Worm (Caenorhabditis elegans) whole organism, midembryonic: ENCODE measurements around the gene C25G4.3.

Experiments used
- T22C8.4 ChIP-seq: fragments of 200-800 bp; sonication (Bioruptor generic); IDR thresholded peaks from 2 replicates; pipeline ENCODE4 v1.3.6; 2022; ENCODE audit warnings: missing genetic modification characterization, missing compliant biosample characterization
- cog-1 ChIP-seq: sonication (generic microtip); optimal IDR thresholded peaks from 2 replicates; lab custom pipeline; 2016; ENCODE audit warnings: missing genetic modification characterization, missing compliant biosample characterization
- flt-1 ChIP-seq: fragments of 200-800 bp; sonication (Bioruptor generic); IDR thresholded peaks from 2 replicates; pipeline ENCODE4 v1.3.6; 2022; ENCODE audit warnings: missing genetic modification characterization, missing compliant biosample characterization
- klf-2 ChIP-seq: fragments of 200-800 bp; sonication (Bioruptor generic); conservative IDR thresholded peaks from 2 replicates; pipeline ENCODE4 v1.3.6; 2022; ENCODE audit warnings: missing genetic modification reagents, missing genetic modification characterization, missing compliant biosample characterization
- med-1 ChIP-seq: sonication (generic microtip); optimal IDR thresholded peaks from 2 replicates; lab custom pipeline; 2017; ENCODE audit warnings: missing genetic modification characterization, mild to moderate bottlenecking, missing compliant biosample characterization, antibody characterized with exemption, missing genetic modification reagents; ENCODE audit not compliant: insufficient read depth
- ref-1 ChIP-seq: fragments of 200-800 bp; sonication (Bioruptor generic); conservative IDR thresholded peaks from 2 replicates; pipeline ENCODE4 v1.3.6; 2022; ENCODE audit warnings: missing genetic modification reagents, missing genetic modification characterization, missing compliant biosample characterization
- tab-1 ChIP-seq: fragments of 200-800 bp; sonication (Bioruptor generic); IDR thresholded peaks from 2 replicates; pipeline ENCODE4 v1.3.6; 2022; ENCODE audit warnings: missing genetic modification characterization, missing compliant biosample characterization
- ztf-23 ChIP-seq: fragments of 200-800 bp; sonication (Bioruptor generic); IDR thresholded peaks from 2 replicates; pipeline ENCODE4 v1.3.6; 2022; ENCODE audit warnings: missing genetic modification reagents, missing genetic modification characterization, missing compliant biosample characterization
- ztf-29 ChIP-seq: fragments of 200-800 bp; sonication (Bioruptor generic); IDR thresholded peaks from 2 replicates; pipeline ENCODE4 v1.3.6; 2022; ENCODE audit warnings: missing genetic modification reagents, missing genetic modification characterization, missing compliant biosample characterization

C25G4.3 gene

DNA sequence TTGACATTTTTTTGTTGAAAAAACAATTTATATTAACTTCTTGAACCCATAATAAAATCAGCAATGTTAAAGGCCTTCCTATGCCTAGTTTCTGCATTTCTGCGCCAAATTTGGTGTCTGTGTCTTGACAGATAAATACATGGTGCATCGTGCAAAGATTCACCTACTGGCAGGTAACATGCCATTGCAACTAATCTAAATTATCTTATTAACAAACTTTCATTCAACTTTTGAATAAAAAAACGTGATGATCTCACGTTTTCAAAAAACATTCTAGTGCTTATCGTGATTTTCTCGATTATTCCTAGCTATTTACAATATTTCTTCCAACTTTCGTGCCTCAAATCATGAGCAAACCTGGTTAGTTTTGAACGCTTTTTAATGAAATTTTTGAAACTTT is 10.9 kb upstream of the C25G4.3 start, which contains the start of gene C25G4.7:
Gene C25G4.7 (plus strand): TSS at position 301 of the 400 bp plus-strand sequence.
- no peak for TF ChIP-seq tab-1 (GFP tag; lab: Robert Waterston, UW)
- TF ChIP-seq ztf-29 (GFP tag; lab: Robert Waterston, UW), result no peak
- TF ChIP-seq T22C8.4 (GFP tag; lab: Robert Waterston, UW), result no peak
- TF ChIP-seq klf-2 (GFP tag; lab: Robert Waterston, UW), result no peak

- no peak for TF ChIP-seq ztf-29 (GFP tag; lab: Robert Waterston, UW)
- no peak for TF ChIP-seq ztf-23 (GFP tag; lab: Robert Waterston, UW)
Observed at ce11 chrIV:12454750-12455149, 9.1 kb upstream of the C25G4.3 start, which contains the start of gene smz-1. smz-1 (plus strand) TSS chrIV:12455050.

ce11 chrIV:12454115-12454514 is 8.4 kb upstream of the C25G4.3 start, which contains the start of gene spe-44:
spe-44 (minus strand) TSS chrIV:12454215.
- TF ChIP-seq ztf-29 (GFP tag; lab: Robert Waterston, UW) (no peak), med-1 (GFP tag; lab: Kevin White, UChicago) (no peak), T22C8.4 (GFP tag; lab: Robert Waterston, UW) (no peak), ztf-23 (GFP tag; lab: Robert Waterston, UW) (no peak), klf-2 (GFP tag; lab: Robert Waterston, UW) (no peak), ref-1 (GFP tag; lab: Robert Waterston, UW) (no peak), flt-1 (GFP tag; lab: Robert Waterston, UW) (no peak), tab-1 (GFP tag; lab: Robert Waterston, UW) (no peak)

ce11 chrIV:12451225-12451831 is 5.6 kb upstream of the C25G4.3 start, which contains the start of gene dpy-26:
dpy-26 (minus strand) TSS chrIV:12451335.
- TF ChIP-seq cog-1 (tag; lab: Kevin White, UChicago) (no peak), klf-2 (GFP tag; lab: Robert Waterston, UW) (no peak), flt-1 (GFP tag; lab: Robert Waterston, UW) (no peak)

- TF ChIP-seq klf-2 (GFP tag; lab: Robert Waterston, UW) (no peak), med-1 (GFP tag; lab: Kevin White, UChicago) (no peak), ztf-29 (GFP tag; lab: Robert Waterston, UW) (no peak), cog-1 (tag; lab: Kevin White, UChicago) (no peak), ztf-23 (GFP tag; lab: Robert Waterston, UW) (no peak)
Observed at ce11 chrIV:12443936-12444335, 1.7 kb downstream of the C25G4.3 start, which contains the start of gene C25G4.2. C25G4.2 (minus strand) TSS chrIV:12444035.

ce11 chrIV:12441715-12442114 is 4.0 kb downstream of the C25G4.3 start, which contains the start of gene C25G4.17:
C25G4.17 (plus strand) TSS chrIV:12442015.
- TF ChIP-seq cog-1 (tag; lab: Kevin White, UChicago), result no peak
- no peak for TF ChIP-seq klf-2 (GFP tag; lab: Robert Waterston, UW)
- no peak for TF ChIP-seq ztf-23 (GFP tag; lab: Robert Waterston, UW)
- no peak for TF ChIP-seq med-1 (GFP tag; lab: Kevin White, UChicago)
- TF ChIP-seq flt-1 (GFP tag; lab: Robert Waterston, UW), result no peak
- no peak for TF ChIP-seq tab-1 (GFP tag; lab: Robert Waterston, UW)
- no peak for TF ChIP-seq ref-1 (GFP tag; lab: Robert Waterston, UW)
- no peak for TF ChIP-seq ztf-29 (GFP tag; lab: Robert Waterston, UW)
- TF ChIP-seq T22C8.4 (GFP tag; lab: Robert Waterston, UW), result no peak

ce11 chrIV:12438359-12438758 is 7.3 kb downstream of the C25G4.3 start, which contains the start of gene clec-185:
clec-185 (plus strand) TSS chrIV:12438659.
- TF ChIP-seq flt-1 (GFP tag; lab: Robert Waterston, UW) (no peak), T22C8.4 (GFP tag; lab: Robert Waterston, UW) (no peak), cog-1 (tag; lab: Kevin White, UChicago) (no peak), tab-1 (GFP tag; lab: Robert Waterston, UW) (no peak)

DNA sequence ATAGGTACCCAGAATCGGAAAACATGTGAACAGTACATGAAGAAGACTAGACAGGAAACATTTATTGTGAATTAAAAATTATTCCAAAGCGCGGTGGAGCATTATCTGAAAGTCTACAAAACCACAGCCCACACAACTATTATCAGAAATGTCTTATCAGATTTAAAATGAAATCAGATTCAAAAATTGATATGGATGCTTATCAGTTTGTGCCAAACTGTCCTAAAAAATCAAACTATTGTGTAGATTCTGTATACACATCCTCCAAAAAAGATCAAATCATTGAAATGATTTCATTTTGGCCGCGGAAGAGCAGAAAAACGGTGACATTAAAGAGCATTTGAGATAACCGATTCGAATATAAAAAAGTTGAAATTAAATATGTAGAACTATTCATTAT is 10.2 kb downstream of the C25G4.3 start, which contains the start of gene irg-4:
Gene irg-4 (plus strand): TSS at position 392 of the 400 bp plus-strand sequence.
- TF ChIP-seq ref-1 (GFP tag; lab: Robert Waterston, UW) (no peak), tab-1 (GFP tag; lab: Robert Waterston, UW) (no peak), ztf-29 (GFP tag; lab: Robert Waterston, UW) (no peak), ztf-23 (GFP tag; lab: Robert Waterston, UW) (no peak), T22C8.4 (GFP tag; lab: Robert Waterston, UW) (no peak), med-1 (GFP tag; lab: Kevin White, UChicago) (no peak), klf-2 (GFP tag; lab: Robert Waterston, UW) (no peak)

DNA sequence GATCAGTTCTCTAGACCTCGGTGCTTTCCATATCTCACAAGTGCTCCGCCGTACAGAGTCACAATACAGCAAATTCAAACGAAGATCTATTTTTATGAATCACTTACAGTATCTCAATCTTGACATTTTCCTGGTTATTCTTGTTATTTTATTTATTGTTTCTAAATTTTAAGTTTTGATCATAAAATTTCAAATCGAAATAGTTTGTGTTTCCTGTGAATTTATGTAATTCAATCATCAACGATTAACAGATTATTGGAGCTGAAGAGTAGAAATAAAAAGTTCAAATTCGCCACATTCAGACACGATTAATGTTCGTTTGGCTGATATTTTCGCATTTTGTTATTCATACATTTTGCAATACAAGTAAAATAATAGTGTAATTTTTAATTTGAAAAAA is 13.3 kb downstream of the C25G4.3 start, which contains the start of gene clec-184:
Gene clec-184 (plus strand): TSS at position 301 of the 400 bp plus-strand sequence.
- TF ChIP-seq cog-1 (tag; lab: Kevin White, UChicago) (no peak), ztf-29 (GFP tag; lab: Robert Waterston, UW) (no peak), ref-1 (GFP tag; lab: Robert Waterston, UW) (no peak), T22C8.4 (GFP tag; lab: Robert Waterston, UW) (no peak), med-1 (GFP tag; lab: Kevin White, UChicago) (no peak), tab-1 (GFP tag; lab: Robert Waterston, UW) (no peak), klf-2 (GFP tag; lab: Robert Waterston, UW) (no peak), ztf-23 (GFP tag; lab: Robert Waterston, UW) (no peak), flt-1 (GFP tag; lab: Robert Waterston, UW) (no peak)
